Worm (Caenorhabditis elegans): Measurements from ENCODE around the gene C08F1.8.

C08F1.8 gene

ce11 chrII:1819944-1820570 lies 11.9 kb upstream of the C08F1.8 start, which contains the start of gene fbxc-19:
TSS of gene fbxc-19 (plus strand) at chrII:1820479.
- TF ChIP-seq isw-1 (GFP tag; IDR thresholded peaks at IDR 0.05) (no peak), egl-13 (tag; optimal IDR thresholded peaks at IDR 0.05) (no peak), C34B4.2 (tag; optimal IDR thresholded peaks at IDR 0.05) (no peak), irx-1 (tag; optimal IDR thresholded peaks at IDR 0.05) (no peak), snu-23 (GFP tag; optimal IDR thresholded peaks at IDR 0.05) (peak; percentile 46), unc-62 (GFP tag; optimal IDR thresholded peaks at IDR 0.05) (no peak), ceh-8 (GFP tag; optimal IDR thresholded peaks at IDR 0.05) (no peak), blmp-1 (tag; optimal IDR thresholded peaks at IDR 0.05) (peak; percentile 35), aly-2 (tag; optimal IDR thresholded peaks at IDR 0.05) (no peak), tbx-2 (tag; optimal IDR thresholded peaks at IDR 0.05) (peak; percentile 34), lin-15B (tag; optimal IDR thresholded peaks at IDR 0.05) (peak; percentile 4), alr-1 (tag; optimal IDR thresholded peaks at IDR 0.05; ENCODE audit: borderline replicate concordance) (no peak), skn-1 (tag; optimal IDR thresholded peaks at IDR 0.05) (peak; percentile 91), pag-3 (tag; optimal IDR thresholded peaks at IDR 0.05; ENCODE audit: borderline replicate concordance, insufficient read depth) (no peak), ets-5 (GFP tag; IDR thresholded peaks at IDR 0.05) (no peak), swsn-7 (tag; optimal IDR thresholded peaks at IDR 0.05) (peak; percentile 34), ces-1 (GFP tag; optimal IDR thresholded peaks at IDR 0.05) (no peak), lin-13 (GFP tag; optimal IDR thresholded peaks at IDR 0.05) (peak; percentile 40), ceh-88 (GFP tag; IDR thresholded peaks at IDR 0.05) (no peak), C04F5.9 (tag; optimal IDR thresholded peaks at IDR 0.05) (no peak), jun-1 (tag; optimal IDR thresholded peaks at IDR 0.05) (peak; percentile 75), fos-1 (tag; optimal IDR thresholded peaks at IDR 0.05) (peak; percentile 35), snpc-4 (tag; optimal IDR thresholded peaks at IDR 0.05) (peak; percentile 45), Y116A8C.19 (tag; optimal IDR thresholded peaks at IDR 0.05; ENCODE audit: borderline replicate concordance) (no peak), dsc-1 (tag; optimal IDR thresholded peaks at IDR 0.05) (no peak), fkh-4 (tag; optimal IDR thresholded peaks at IDR 0.05; ENCODE audit: borderline replicate concordance) (no peak), xbp-1 (tag; optimal IDR thresholded peaks at IDR 0.05) (peak; percentile 3), mep-1 (tag; optimal IDR thresholded peaks at IDR 0.05) (peak; percentile 58), nhr-12 (tag; optimal IDR thresholded peaks at IDR 0.05) (no peak), rnt-1 (tag; optimal IDR thresholded peaks at IDR 0.05) (peak; percentile 58), nhr-11 (tag; optimal IDR thresholded peaks at IDR 0.05) (peak; percentile 63), lin-35 (GFP tag; optimal IDR thresholded peaks at IDR 0.05) (peak; percentile 47 to 82), unc-130 (tag; optimal IDR thresholded peaks at IDR 0.05) (no peak), hlh-17 (GFP tag; optimal IDR thresholded peaks at IDR 0.05; ENCODE audit: borderline replicate concordance) (no peak), grh-1 (GFP tag; IDR thresholded peaks at IDR 0.05) (no peak), efl-1 (optimal IDR thresholded peaks at IDR 0.05) (peak; percentile 77 to 78), efl-1 (GFP tag; optimal IDR thresholded peaks at IDR 0.05 in 1 of 2) (peak; percentile 63 to 94), nhr-20 (tag; optimal IDR thresholded peaks at IDR 0.05) (peak; percentile 60), lir-3 (tag; optimal IDR thresholded peaks at IDR 0.05; ENCODE audit: poor library complexity) (peak; percentile 38), nhr-28 (tag; optimal IDR thresholded peaks at IDR 0.05) (no peak), unc-98 (GFP tag; IDR thresholded peaks at IDR 0.05) (no peak), nhr-85 (tag) (peak; percentile 83), sup-37 (GFP tag; optimal IDR thresholded peaks at IDR 0.05) (no peak), fkh-10 (GFP tag; optimal IDR thresholded peaks at IDR 0.05) (no peak), aha-1 (tag; optimal IDR thresholded peaks at IDR 0.05) (no peak), nhr-47 (tag; optimal IDR thresholded peaks at IDR 0.05) (peak; percentile 59), dpl-1 (GFP tag; optimal IDR thresholded peaks at IDR 0.05) (peak; percentile 56 to 61 (median 61)), ama-1 (optimal IDR thresholded peaks at IDR 0.05) (no peak), ztf-11 (tag; optimal IDR thresholded peaks at IDR 0.05) (no peak), sox-4 (tag; optimal IDR thresholded peaks at IDR 0.05) (no peak), nhr-90 (tag; optimal IDR thresholded peaks at IDR 0.05; ENCODE audit: poor library complexity) (peak; percentile 53), nhr-71 (tag; optimal IDR thresholded peaks at IDR 0.05) (peak; percentile 72)

Data from whole organism, L1 larva.